Worm (Caenorhabditis elegans) whole organism, L4/young adult: ENCODE results near the gene brd-1.

Experiments
- W03F9.2 ChIP-seq: fragments of 150-350 bp; optimal IDR thresholded peaks from 2 replicates; lab custom pipeline; 2014; ENCODE audit warnings: missing biosample characterization, missing genetic modification characterization
- dao-5 ChIP-seq: sonication (generic microtip); optimal IDR thresholded peaks from 2 replicates; lab custom pipeline; 2016; ENCODE audit warnings: missing genotype, missing genetic modification characterization, moderate library complexity, missing compliant biosample characterization
- him-1 ChIP-seq: sonication (generic microtip); optimal IDR thresholded peaks from 2 replicates; lab custom pipeline; 2016; ENCODE audit warnings: missing genotype, missing genetic modification reagents, missing genetic modification characterization, missing compliant biosample characterization

brd-1 gene

DNA sequence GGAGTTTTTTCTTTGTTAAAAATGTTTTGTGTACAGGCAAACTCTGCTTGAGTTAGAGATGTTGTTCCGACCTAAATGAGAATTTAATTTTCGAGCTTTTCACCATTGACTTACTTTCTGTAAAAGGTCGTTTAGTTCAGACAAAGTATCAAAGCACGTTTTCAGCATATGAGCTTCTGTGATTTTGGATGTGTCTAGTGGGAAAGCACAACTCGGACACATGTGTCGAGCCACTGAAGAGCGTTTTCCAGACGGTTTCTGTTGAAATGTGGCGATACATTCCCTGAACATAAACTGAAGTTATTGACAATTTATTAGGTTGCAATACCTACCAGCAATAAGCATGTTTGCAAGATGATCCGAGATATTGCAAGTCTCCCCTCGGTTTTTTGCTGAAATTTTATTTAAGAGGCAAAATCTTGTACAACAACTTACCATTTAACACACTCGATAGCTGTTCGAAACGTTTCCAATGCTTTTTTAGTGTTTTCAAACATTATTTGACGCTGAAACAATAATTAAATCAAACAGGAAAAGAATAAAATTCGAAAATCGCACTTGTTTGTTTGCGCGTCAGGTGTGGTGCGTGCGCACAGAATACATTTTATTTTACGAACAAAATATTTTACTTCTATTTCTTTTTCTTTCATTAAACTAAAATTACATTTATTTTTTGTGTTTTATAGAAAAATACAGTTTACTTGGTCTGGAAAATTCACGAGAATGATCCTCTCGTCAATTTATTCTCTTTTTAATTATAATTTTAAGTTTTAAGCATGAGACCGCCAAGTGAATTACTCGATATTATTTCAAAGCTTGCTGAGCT is at the start of gene brd-1, which contains the start of gene K04C2.2:
brd-1 (minus strand) TSS at position 506 of the 826 bp plus-strand sequence.
K04C2.2 (plus strand) TSS at position 776 of the 826 bp plus-strand sequence.
- no peak for TF ChIP-seq him-1 (tag; lab: Kevin White, UChicago)
- no peak for TF ChIP-seq W03F9.2 (tag; lab: Kevin White, UChicago)
- no peak for TF ChIP-seq dao-5 (tag; lab: Kevin White, UChicago)

ce11 chrIII:6935269-6936017 is 46.1 kb upstream of the brd-1 start, which contains the start of the genes F57B9.8 and coq-2:
TSS of gene F57B9.8 (minus strand) at chrIII:6935319.
TSS of gene coq-2 (plus strand) at chrIII:6935967.
- TF ChIP-seq W03F9.2 (tag; lab: Kevin White, UChicago) (no peak), dao-5 (tag; lab: Kevin White, UChicago) (no peak), him-1 (tag; lab: Kevin White, UChicago) (no peak)

DNA sequence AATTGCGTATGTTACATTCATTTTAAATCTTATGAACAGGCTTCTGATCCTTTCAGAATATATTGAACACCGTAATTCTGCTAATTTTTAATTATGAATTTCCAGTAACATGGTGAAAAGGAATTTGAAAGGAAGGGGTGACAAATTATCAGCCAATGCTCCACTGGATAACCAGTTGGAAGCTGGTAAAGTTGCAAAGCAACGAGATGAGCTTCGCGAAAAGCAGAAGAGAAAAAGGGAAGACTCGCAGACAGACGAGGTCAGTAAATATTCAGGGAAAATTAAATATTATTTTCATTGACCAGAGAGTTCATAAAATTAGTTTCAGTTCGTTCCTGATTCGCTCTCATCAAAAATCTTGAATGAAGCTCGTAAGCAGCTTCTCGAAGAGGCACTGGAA is 42.6 kb upstream of the brd-1 start, which contains the start of gene byn-1:
byn-1 (plus strand) TSS at position 106 of the 400 bp plus-strand sequence.
- no peak for TF ChIP-seq him-1 (tag; lab: Kevin White, UChicago)
- no peak for TF ChIP-seq W03F9.2 (tag; lab: Kevin White, UChicago)
- no peak for TF ChIP-seq dao-5 (tag; lab: Kevin White, UChicago)

ce11 chrIII:6929558-6930167 is 40.4 kb upstream of the brd-1 start, which contains the start of gene inf-1:
TSS of gene inf-1 (plus strand) at chrIII:6930134.
- peak; percentile 77 for TF ChIP-seq W03F9.2 (tag; lab: Kevin White, UChicago)
- no peak for TF ChIP-seq dao-5 (tag; lab: Kevin White, UChicago)
- no peak for TF ChIP-seq him-1 (tag; lab: Kevin White, UChicago)

- TF ChIP-seq W03F9.2 (tag; lab: Kevin White, UChicago) (no peak), dao-5 (tag; lab: Kevin White, UChicago) (no peak), him-1 (tag; lab: Kevin White, UChicago) (no peak)
Measured at ce11 chrIII:6928725-6929124, 39.4 kb upstream of the brd-1 start, which contains the start of gene flap-1. TSS of gene flap-1 (minus strand) at chrIII:6928825.

- TF ChIP-seq dao-5 (tag; lab: Kevin White, UChicago) (no peak), him-1 (tag; lab: Kevin White, UChicago) (no peak)
Measured at ce11 chrIII:6914840-6915239, 25.5 kb upstream of the brd-1 start.

DNA sequence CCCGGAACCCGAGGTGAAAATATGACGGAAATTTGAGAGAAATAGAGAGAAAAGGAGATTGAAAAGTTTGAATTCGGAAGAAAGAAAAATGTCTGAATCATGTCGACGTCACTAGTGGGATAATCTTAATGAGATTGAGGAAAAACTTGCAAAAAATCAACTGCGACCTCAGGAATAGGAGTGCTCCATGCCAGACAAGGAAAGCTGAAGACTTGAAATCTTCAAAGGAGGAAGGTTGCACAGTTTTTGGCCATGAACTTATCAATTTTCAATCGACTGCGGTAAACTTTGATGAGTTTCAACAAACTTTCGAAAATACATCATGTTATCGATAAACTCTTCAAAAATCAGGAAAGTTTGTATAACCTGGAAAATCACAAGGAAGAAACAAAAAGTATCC is 23.1 kb upstream of the brd-1 start, which contains the start of gene pdf-1:
pdf-1 (minus strand) TSS at position 101 of the 400 bp plus-strand sequence.
- no peak for TF ChIP-seq dao-5 (tag; lab: Kevin White, UChicago)
- no peak for TF ChIP-seq W03F9.2 (tag; lab: Kevin White, UChicago)
- TF ChIP-seq him-1 (tag; lab: Kevin White, UChicago), result no peak

- TF ChIP-seq him-1 (tag; lab: Kevin White, UChicago) (no peak), dao-5 (tag; lab: Kevin White, UChicago) (no peak), W03F9.2 (tag; lab: Kevin White, UChicago) (no peak)
Measured at ce11 chrIII:6906409-6906808, 17.1 kb upstream of the brd-1 start, which contains the start of gene T07E3.2. TSS of gene T07E3.2 (plus strand) at chrIII:6906709.

DNA sequence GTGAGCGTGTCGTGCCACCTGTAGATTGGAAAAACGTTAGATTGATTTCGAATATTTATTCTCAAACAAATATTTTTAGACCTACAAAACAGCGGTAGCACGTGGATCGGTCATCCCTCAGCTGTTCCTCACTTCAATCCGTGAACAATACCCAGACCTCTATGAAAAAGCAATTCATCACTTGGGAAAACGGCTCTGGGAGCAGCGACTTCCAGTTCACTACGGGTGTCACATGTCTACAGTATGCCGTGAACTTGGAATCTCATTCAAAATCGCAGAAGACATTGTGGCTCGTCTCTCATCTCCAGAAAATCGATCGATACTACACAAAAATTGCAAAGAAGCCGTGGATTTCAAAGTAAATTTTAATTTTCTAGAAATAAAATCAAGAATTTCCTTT is 15.2 kb upstream of the brd-1 start:
- no peak for TF ChIP-seq him-1 (tag; lab: Kevin White, UChicago)
- no peak for TF ChIP-seq W03F9.2 (tag; lab: Kevin White, UChicago)
- TF ChIP-seq dao-5 (tag; lab: Kevin White, UChicago), result no peak

- no peak for TF ChIP-seq him-1 (tag; lab: Kevin White, UChicago)
- no peak for TF ChIP-seq W03F9.2 (tag; lab: Kevin White, UChicago)
Measured at ce11 chrIII:6903056-6903977, 14.0 kb upstream of the brd-1 start, which contains the start of the genes brc-2 and T07E3.3. TSS of gene brc-2 (minus strand) at chrIII:6903106. TSS of gene T07E3.3 (plus strand) at chrIII:6903877.

ce11 chrIII:6900609-6901008 is 11.3 kb upstream of the brd-1 start:
- no peak for TF ChIP-seq him-1 (tag; lab: Kevin White, UChicago)
- no peak for TF ChIP-seq W03F9.2 (tag; lab: Kevin White, UChicago)
- TF ChIP-seq dao-5 (tag; lab: Kevin White, UChicago), result no peak
